Worm (Caenorhabditis elegans): Measurements from ENCODE around the gene C23H5.15.

- TF ChIP-seq fkh-10 (GFP tag; optimal IDR thresholded peaks at IDR 0.05) (peak; percentile 18), hlh-30 (tag; optimal IDR thresholded peaks at IDR 0.05; ENCODE audit: insufficient read depth) (no peak), ets-4 (tag; optimal IDR thresholded peaks at IDR 0.05) (no peak), dmd-4 (tag; optimal IDR thresholded peaks at IDR 0.05; ENCODE audit: borderline replicate concordance) (no peak), sox-4 (tag; optimal IDR thresholded peaks at IDR 0.05) (no peak), C38D4.7 (GFP tag; optimal IDR thresholded peaks at IDR 0.05) (no peak), unc-55 (GFP tag; optimal IDR thresholded peaks at IDR 0.05) (no peak), pqm-1 (tag; optimal IDR thresholded peaks at IDR 0.05) (no peak), pag-3 (tag; optimal IDR thresholded peaks at IDR 0.05; ENCODE audit: borderline replicate concordance) (no peak), ceh-9 (tag; optimal IDR thresholded peaks at IDR 0.05) (no peak)
Observed at ce11 chrIV:2053591-2053990, 49.1 kb downstream of the C23H5.15 start.

Data from whole organism, late embryonic.